Worm (Caenorhabditis elegans) whole organism, late embryonic: ENCODE data around the gene C14A6.7.

Source experiments
- C08G9.2 ChIP-seq: sonication (generic microtip); optimal IDR thresholded peaks from 2 replicates; lab custom pipeline; 2016; ENCODE audit warnings: mild to moderate bottlenecking, missing genetic modification characterization, moderate library complexity, missing compliant biosample characterization
- C38D4.7 ChIP-seq: fragments of 200-800 bp; sonication (Bioruptor generic); optimal IDR thresholded peaks from 2 replicates; lab custom pipeline; 2018; ENCODE audit warnings: mild to moderate bottlenecking, missing genetic modification characterization, moderate library complexity, missing compliant biosample characterization
- F13H6.1 ChIP-seq: sonication (generic microtip); optimal IDR thresholded peaks from 2 replicates; lab custom pipeline; 2016; ENCODE audit warnings: missing genetic modification characterization, missing compliant biosample characterization
- K02D7.2 ChIP-seq: sonication (generic microtip); optimal IDR thresholded peaks from 2 replicates; lab custom pipeline; 2017; ENCODE audit warnings: mild to moderate bottlenecking, missing genetic modification characterization, missing compliant biosample characterization
- K09A11.1 ChIP-seq: sonication (generic microtip); optimal IDR thresholded peaks from 2 replicates; lab custom pipeline; 2017; ENCODE audit warnings: antibody characterized with exemption, mild to moderate bottlenecking, missing genetic modification characterization, missing compliant biosample characterization; ENCODE audit not compliant: insufficient read depth
- Y22D7AL.16 ChIP-seq: sonication (generic microtip); optimal IDR thresholded peaks from 2 replicates; lab custom pipeline; 2016; ENCODE audit warnings: missing genetic modification characterization, missing compliant biosample characterization
- ceh-14 ChIP-seq: sonication (generic microtip); optimal IDR thresholded peaks from 2 replicates; lab custom pipeline; 2016; ENCODE audit warnings: missing genotype, missing genetic modification characterization, missing compliant biosample characterization
- ceh-18 ChIP-seq: sonication (generic microtip); optimal IDR thresholded peaks from 2 replicates; lab custom pipeline; 2016; ENCODE audit warnings: missing genetic modification characterization, missing compliant biosample characterization
- ceh-19 ChIP-seq: fragments of 200-800 bp; sonication (Bioruptor generic); optimal IDR thresholded peaks from 2 replicates; lab custom pipeline; 2018; ENCODE audit warnings: mild to moderate bottlenecking, missing genetic modification characterization, missing compliant biosample characterization
- ceh-22 ChIP-seq: sonication (generic microtip); optimal IDR thresholded peaks from 2 replicates; lab custom pipeline; 2017; ENCODE audit warnings: missing biosample characterization, missing genetic modification characterization
- ceh-31 ChIP-seq: sonication (generic microtip); optimal IDR thresholded peaks from 2 replicates; lab custom pipeline; 2016; ENCODE audit warnings: missing genetic modification characterization, missing compliant biosample characterization
- ceh-34 ChIP-seq: sonication (generic microtip); optimal IDR thresholded peaks from 2 replicates; lab custom pipeline; 2016; ENCODE audit warnings: mild to moderate bottlenecking, missing genetic modification characterization, missing compliant biosample characterization
- ceh-45 ChIP-seq: fragments of 200-800 bp; sonication (Bioruptor generic); IDR thresholded peaks from 2 replicates; pipeline ENCODE4 v1.3.6; 2022; ENCODE audit warnings: missing genetic modification reagents, missing genetic modification characterization, missing compliant biosample characterization
- ceh-48 ChIP-seq: sonication (generic microtip); optimal IDR thresholded peaks from 2 replicates; lab custom pipeline; 2016; ENCODE audit warnings: missing genetic modification characterization, inconsistent platforms, missing compliant biosample characterization
- ceh-6 ChIP-seq: fragments of 200-800 bp; sonication (Bioruptor generic); optimal IDR thresholded peaks from 2 replicates; lab custom pipeline; 2018; ENCODE audit warnings: mild to moderate bottlenecking, missing genetic modification characterization, missing compliant biosample characterization
- ceh-9 ChIP-seq: sonication (generic microtip); optimal IDR thresholded peaks from 2 replicates; lab custom pipeline; 2016; ENCODE audit warnings: mild to moderate bottlenecking, missing genetic modification characterization, inconsistent platforms, missing compliant biosample characterization
- che-1 ChIP-seq: sonication (generic microtip); optimal IDR thresholded peaks from 2 replicates; lab custom pipeline; 2016; ENCODE audit warnings: mild to moderate bottlenecking, missing genetic modification characterization, missing compliant biosample characterization
- dmd-4 ChIP-seq: sonication (generic microtip); optimal IDR thresholded peaks from 2 replicates; lab custom pipeline; 2016; ENCODE audit warnings: borderline replicate concordance, missing genetic modification characterization, missing compliant biosample characterization
- fkh-10 ChIP-seq: fragments of 150-350 bp; optimal IDR thresholded peaks from 2 replicates; lab custom pipeline; 2014; ENCODE audit warnings: missing biosample characterization, missing genetic modification reagents, missing genetic modification characterization
- gmeb-2 ChIP-seq: sonication (generic microtip); optimal IDR thresholded peaks from 2 replicates; lab custom pipeline; 2016; ENCODE audit warnings: missing genetic modification characterization, inconsistent platforms, missing compliant biosample characterization
- hlh-13 ChIP-seq: fragments of 200-800 bp; sonication (Bioruptor generic); optimal IDR thresholded peaks from 2 replicates; lab custom pipeline; 2018; ENCODE audit warnings: mild to moderate bottlenecking, missing genetic modification characterization, missing compliant biosample characterization
- hlh-15 ChIP-seq: sonication (generic microtip); optimal IDR thresholded peaks from 2 replicates; lab custom pipeline; 2016; ENCODE audit warnings: missing genetic modification characterization, missing compliant biosample characterization
- hlh-30 ChIP-seq: sonication (generic microtip); optimal IDR thresholded peaks from 2 replicates; lab custom pipeline; 2017; ENCODE audit warnings: antibody characterized with exemption, missing genetic modification characterization, missing compliant biosample characterization; ENCODE audit not compliant: insufficient read depth
- lin-11 ChIP-seq: fragments of 200-800 bp; sonication (Bioruptor generic); optimal IDR thresholded peaks from 2 replicates; lab custom pipeline; 2018; ENCODE audit warnings: mild to moderate bottlenecking, missing genetic modification characterization, missing compliant biosample characterization
- mec-3 ChIP-seq: sonication (generic microtip); optimal IDR thresholded peaks from 2 replicates; lab custom pipeline; 2016; ENCODE audit warnings: borderline replicate concordance, missing genetic modification characterization, missing compliant biosample characterization
- nhr-11 ChIP-seq: fragments of 150-350 bp; optimal IDR thresholded peaks from 2 replicates; lab custom pipeline; 2014; ENCODE audit warnings: missing biosample characterization, missing genetic modification characterization
- npax-4 ChIP-seq: sonication (generic microtip); optimal IDR thresholded peaks from 2 replicates; lab custom pipeline; 2016; ENCODE audit warnings: missing genetic modification characterization, missing compliant biosample characterization
- odd-2 ChIP-seq: sonication (generic microtip); optimal IDR thresholded peaks from 2 replicates; lab custom pipeline; 2017; ENCODE audit warnings: antibody characterized with exemption, mild to moderate bottlenecking, missing genetic modification characterization, missing compliant biosample characterization
- pag-3 ChIP-seq: sonication (generic microtip); optimal IDR thresholded peaks from 2 replicates; lab custom pipeline; 2016; ENCODE audit warnings: missing compliant biosample characterization, missing genetic modification characterization, borderline replicate concordance
- pat-9 ChIP-seq: fragments of 200-800 bp; sonication (Bioruptor generic); optimal IDR thresholded peaks from 2 replicates; lab custom pipeline; 2018; ENCODE audit warnings: mild to moderate bottlenecking, missing genetic modification characterization, moderate library complexity, missing compliant biosample characterization
- pax-1 ChIP-seq: fragments of 150-350 bp; optimal IDR thresholded peaks from 2 replicates; lab custom pipeline; 2014; ENCODE audit warnings: missing biosample characterization, missing genetic modification characterization
- pha-2 ChIP-seq: sonication (generic microtip); optimal IDR thresholded peaks from 2 replicates; lab custom pipeline; 2017; ENCODE audit warnings: mild to moderate bottlenecking, missing genetic modification characterization, missing compliant biosample characterization
- pha-4 ChIP-seq: fragments of 150-350 bp; optimal IDR thresholded peaks from 2 replicates; lab custom pipeline; 2018; ENCODE audit warnings: missing biosample characterization, missing genetic modification reagents, missing genetic modification characterization
- sdc-2 ChIP-seq: sonication (generic microtip); optimal IDR thresholded peaks from 2 replicates; lab custom pipeline; 2016; ENCODE audit warnings: missing genotype, missing genetic modification characterization, missing compliant biosample characterization
- sox-4 ChIP-seq: sonication (generic microtip); optimal IDR thresholded peaks from 2 replicates; lab custom pipeline; 2017; ENCODE audit warnings: mild to moderate bottlenecking, missing genetic modification characterization, inconsistent platforms, missing compliant biosample characterization
- tbx-2 ChIP-seq: sonication (generic microtip); optimal IDR thresholded peaks from 2 replicates; lab custom pipeline; 2016; ENCODE audit warnings: missing genetic modification characterization, missing compliant biosample characterization
- unc-3 ChIP-seq, 2 experiments: fragments of 200-800 bp in 1 of 2; sonication (Bioruptor generic) in 1 of 2; sonication (generic microtip) in 1 of 2; conservative IDR thresholded peaks in 1 of 2; optimal IDR thresholded peaks in 1 of 2; 2 replicates each; pipeline versions ENCODE4 v1.3.6 to Lab custom; 2016 to 2022; ENCODE audit warnings: missing compliant biosample characterization in 2 of 2, missing genetic modification characterization in 2 of 2, missing genetic modification reagents in 1 of 2
- unc-42 ChIP-seq: sonication (generic microtip); optimal IDR thresholded peaks from 2 replicates; lab custom pipeline; 2016; ENCODE audit warnings: missing genotype, missing genetic modification characterization, missing compliant biosample characterization
- unc-55 ChIP-seq: sonication (generic microtip); optimal IDR thresholded peaks from 2 replicates; lab custom pipeline; 2017; ENCODE audit warnings: missing biosample characterization, missing genetic modification reagents, missing genetic modification characterization
- ztf-16 ChIP-seq: sonication (generic microtip); optimal IDR thresholded peaks from 2 replicates; lab custom pipeline; 2017; ENCODE audit warnings: missing genetic modification characterization, missing compliant biosample characterization

Gene C14A6.7

ce11 chrV:18131049-18131448 lies 37.1 kb downstream of the C14A6.7 start, which contains the start of gene Y37H2A.12:
Gene Y37H2A.12, minus strand, starts transcription at chrV:18131129.
- TF ChIP-seq F13H6.1 (no peak), tbx-2 (no peak), ceh-22 (tag; lab: Kevin White, UChicago) (no peak)

- TF ChIP-seq ceh-48 (tag; lab: Kevin White, UChicago): peak; percentile 55
These were observed 38.4 kb downstream of the C14A6.7 start for ce11 chrV:18129663-18130272.

- TF ChIP-seq lin-11 (no peak), Y22D7AL.16 (no peak), sdc-2 (tag; lab: Kevin White, UChicago) (no peak), pha-2 (tag; lab: Kevin White, UChicago) (no peak), C38D4.7 (GFP tag; lab: Kevin White, UChicago) (no peak), ztf-16 (no peak), hlh-15 (tag; lab: Kevin White, UChicago) (no peak), ceh-22 (tag; lab: Kevin White, UChicago) (no peak), hlh-13 (GFP tag; lab: Kevin White, UChicago) (no peak), K09A11.1 (no peak), ceh-19 (no peak), ceh-45 (GFP tag; lab: Robert Waterston, UW) (no peak), dmd-4 (tag; lab: Kevin White, UChicago) (no peak), gmeb-2 (tag; lab: Kevin White, UChicago) (no peak), odd-2 (tag; lab: Kevin White, UChicago) (no peak), ceh-31 (tag; lab: Kevin White, UChicago) (no peak), pag-3 (tag; lab: Kevin White, UChicago) (no peak), ceh-14 (no peak)
These were observed 39.6 kb downstream of the C14A6.7 start for ce11 chrV:18128545-18128944.

ce11 chrV:18127192-18127591 lies 41.0 kb downstream of the C14A6.7 start, which contains the start of gene fbxa-211:
Gene fbxa-211, plus strand, starts transcription at chrV:18127519.
- no peak for TF ChIP-seq ceh-6
- TF ChIP-seq K02D7.2 (tag; lab: Kevin White, UChicago): no peak
- TF ChIP-seq ceh-45 (GFP tag; lab: Robert Waterston, UW): no peak
- TF ChIP-seq npax-4 (tag; lab: Kevin White, UChicago): no peak
- TF ChIP-seq nhr-11 (tag; lab: Kevin White, UChicago): no peak
- TF ChIP-seq hlh-30 (tag; lab: Kevin White, UChicago): no peak
- no peak for TF ChIP-seq unc-3 (GFP tag; conservative IDR thresholded peaks at IDR 0.05; lab: Robert Waterston, UW)
- TF ChIP-seq unc-3 (tag; optimal IDR thresholded peaks at IDR 0.05; lab: Kevin White, UChicago): no peak
- TF ChIP-seq gmeb-2 (tag; lab: Kevin White, UChicago): no peak
- TF ChIP-seq ceh-9: no peak
- no peak for TF ChIP-seq pha-2 (tag; lab: Kevin White, UChicago)
- TF ChIP-seq C08G9.2 (tag; lab: Kevin White, UChicago): no peak
- no peak for TF ChIP-seq unc-42
- TF ChIP-seq hlh-15 (tag; lab: Kevin White, UChicago): no peak
- no peak for TF ChIP-seq mec-3 (tag; lab: Kevin White, UChicago)
- no peak for TF ChIP-seq Y22D7AL.16

ce11 chrV:18125075-18125474 lies 43.1 kb downstream of the C14A6.7 start, which contains the start of gene fbxa-210:
Gene fbxa-210, plus strand, starts transcription at chrV:18125375.
- TF ChIP-seq ceh-48 (tag; lab: Kevin White, UChicago) (no peak), pha-4 (tag; lab: Kevin White, UChicago) (no peak), unc-55 (GFP tag; lab: Kevin White, UChicago) (no peak), ceh-34 (tag; lab: Kevin White, UChicago) (no peak), C08G9.2 (tag; lab: Kevin White, UChicago) (no peak), unc-3 (GFP tag; conservative IDR thresholded peaks at IDR 0.05; lab: Robert Waterston, UW) (no peak), unc-3 (tag; optimal IDR thresholded peaks at IDR 0.05; lab: Kevin White, UChicago) (no peak), ceh-45 (GFP tag; lab: Robert Waterston, UW) (no peak), ceh-18 (no peak), pax-1 (tag; lab: Kevin White, UChicago) (no peak), sox-4 (no peak), hlh-30 (tag; lab: Kevin White, UChicago) (no peak), lin-11 (no peak), fkh-10 (GFP tag; lab: Kevin White, UChicago) (no peak), che-1 (tag; lab: Kevin White, UChicago) (no peak), tbx-2 (no peak), pag-3 (tag; lab: Kevin White, UChicago) (no peak), pat-9 (tag; lab: Kevin White, UChicago) (no peak)
